Fruit fly (Drosophila melanogaster) whole organism, wandering third instar larva: Measurements from ENCODE around the gene Ir94e.

Experiments used
- Abd-B ChIP-seq: fragments of >200 bp; optimal IDR thresholded peaks from 2 replicates; lab custom pipeline; 2017; ENCODE audit warnings: missing biosample characterization, missing genetic modification characterization
- CG32264 ChIP-seq: fragments of 200-800 bp; sonication (Bioruptor generic); optimal IDR thresholded peaks from 2 replicates; lab custom pipeline; 2016; ENCODE audit warnings: missing biosample characterization, missing genetic modification characterization
- CG9705 ChIP-seq: fragments of 200-800 bp; sonication (Bioruptor generic); optimal IDR thresholded peaks from 2 replicates; lab custom pipeline; 2018; ENCODE audit warnings: missing biosample characterization, mild to moderate bottlenecking, missing genetic modification characterization
- CrebA ChIP-seq: fragments of 200-800 bp; sonication (Bioruptor generic); optimal IDR thresholded peaks from 2 replicates; lab custom pipeline; 2016; ENCODE audit warnings: missing biosample characterization, mild to moderate bottlenecking, missing genetic modification characterization, borderline replicate concordance
- Dfd ChIP-seq: fragments of >200 bp; optimal IDR thresholded peaks from 2 replicates; lab custom pipeline; 2017; ENCODE audit warnings: missing biosample characterization, missing genetic modification characterization
- Dif ChIP-seq: fragments of 200-275, 200-300 bp; sonication (Bioruptor generic); optimal IDR thresholded peaks from 2 replicates; lab custom pipeline; 2018; ENCODE audit warnings: missing biosample characterization, missing genetic modification characterization; ENCODE audit not compliant: partially characterized antibody
- GATAd ChIP-seq: sonication (Bioruptor generic); optimal IDR thresholded peaks from 2 replicates; lab custom pipeline; 2016; ENCODE audit warnings: missing biosample characterization, missing genetic modification characterization
- HLH106 ChIP-seq: fragments of 200-800 bp; optimal IDR thresholded peaks from 3 replicates; lab custom pipeline; 2019; ENCODE audit warnings: missing biosample characterization, mild to moderate bottlenecking, missing genetic modification characterization, moderate library complexity
- Hr78 ChIP-seq: fragments of >200 bp; optimal IDR thresholded peaks from 2 replicates; lab custom pipeline; 2017; ENCODE audit warnings: missing biosample characterization, missing genetic modification characterization
- Jra ChIP-seq: sonication (Bioruptor generic); optimal IDR thresholded peaks from 2 replicates; lab custom pipeline; 2016; ENCODE audit warnings: missing biosample characterization, missing genetic modification characterization
- Myc ChIP-seq: fragments of >200 bp; optimal IDR thresholded peaks from 2 replicates; lab custom pipeline; 2017
- N ChIP-seq: fragments of >200 bp; optimal IDR thresholded peaks from 2 replicates; lab custom pipeline; 2018; ENCODE audit warnings: missing biosample characterization, missing external identifiers, missing genetic modification characterization
- OdsH ChIP-seq: fragments of 200-800 bp; sonication (Bioruptor generic); optimal IDR thresholded peaks from 2 replicates; lab custom pipeline; 2016; ENCODE audit warnings: missing biosample characterization, mild to moderate bottlenecking, missing genetic modification characterization
- Rel ChIP-seq, 2 experiments: fragments of 200-800 bp; sonication (Bioruptor generic) in 1 of 2; optimal IDR thresholded peaks; 2 replicates in 1 of 2; 3 replicates in 1 of 2; lab custom pipeline; 2016 to 2019; ENCODE audit warnings: mild to moderate bottlenecking in 2 of 2, missing biosample characterization in 2 of 2, missing genetic modification characterization in 2 of 2, moderate library complexity in 1 of 2
- Sp1 ChIP-seq: fragments of 200-800 bp; sonication (Bioruptor generic); optimal IDR thresholded peaks from 3 replicates; lab custom pipeline; 2019; ENCODE audit warnings: missing biosample characterization, mild to moderate bottlenecking, missing genetic modification characterization, moderate library complexity
- Vsx2 ChIP-seq: fragments of 200-300, 225-300 bp; sonication (Bioruptor generic); optimal IDR thresholded peaks from 2 replicates; lab custom pipeline; 2018; ENCODE audit warnings: missing biosample characterization, missing genetic modification characterization; ENCODE audit not compliant: partially characterized antibody
- br ChIP-seq: fragments of 200-800 bp; sonication (Bioruptor generic); optimal IDR thresholded peaks from 2 replicates; lab custom pipeline; 2016; ENCODE audit warnings: missing biosample characterization, missing genetic modification characterization
- brk ChIP-seq: fragments of 200-800 bp; sonication (Bioruptor generic); optimal IDR thresholded peaks from 2 replicates; lab custom pipeline; 2016; ENCODE audit warnings: missing biosample characterization, mild to moderate bottlenecking, missing genetic modification characterization
- dl ChIP-seq, 2 experiments: fragments of 175-275, 200-275 bp in 1 of 2; fragments of 200-275 bp in 1 of 2; sonication (Bioruptor generic); optimal IDR thresholded peaks; lab custom pipeline; 2018; ENCODE audit warnings: mild to moderate bottlenecking in 2 of 2, missing biosample characterization in 2 of 2, missing genetic modification characterization in 2 of 2, moderate library complexity in 2 of 2; ENCODE audit not compliant: partially characterized antibody in 2 of 2, insufficient read depth in 1 of 2
- dsf ChIP-seq: sonication (Bioruptor generic); optimal IDR thresholded peaks from 2 replicates; lab custom pipeline; 2016; ENCODE audit warnings: missing biosample characterization, missing genetic modification characterization, borderline replicate concordance
- ey ChIP-seq: fragments of 200-800 bp; sonication (Bioruptor generic); optimal IDR thresholded peaks from 2 replicates; lab custom pipeline; 2016; ENCODE audit warnings: missing biosample characterization, missing genetic modification characterization
- fru ChIP-seq: fragments of 200-800 bp; sonication (Bioruptor generic); optimal IDR thresholded peaks from 3 replicates; lab custom pipeline; 2016; ENCODE audit warnings: missing biosample characterization, mild to moderate bottlenecking, missing genetic modification characterization
- h ChIP-seq: fragments of 200-800 bp; sonication (Bioruptor generic); optimal IDR thresholded peaks from 3 replicates; lab custom pipeline; 2016; ENCODE audit warnings: missing biosample characterization, mild to moderate bottlenecking, missing genetic modification characterization
- jim ChIP-seq: fragments of 175-275, 200-325 bp; sonication (Bioruptor generic); optimal IDR thresholded peaks from 2 replicates; lab custom pipeline; 2016; ENCODE audit warnings: missing biosample characterization, mild to moderate bottlenecking, missing genetic modification characterization
- pan ChIP-seq: fragments of >200 bp; optimal IDR thresholded peaks from 2 replicates; lab custom pipeline; 2017
- rgr ChIP-seq: fragments of 200-800 bp; sonication (Bioruptor generic); optimal IDR thresholded peaks from 3 replicates; lab custom pipeline; 2016; ENCODE audit warnings: missing biosample characterization, mild to moderate bottlenecking, missing genetic modification characterization
- sage ChIP-seq: fragments of 200-800 bp; sonication (Bioruptor generic); optimal IDR thresholded peaks from 2 replicates; lab custom pipeline; 2016; ENCODE audit warnings: missing biosample characterization, mild to moderate bottlenecking, missing genetic modification characterization
- sv ChIP-seq: fragments of 200-800 bp; sonication (Bioruptor generic); optimal IDR thresholded peaks from 3 replicates; lab custom pipeline; 2016; ENCODE audit warnings: missing biosample characterization, missing genetic modification characterization
- tai ChIP-seq: sonication (Bioruptor generic); optimal IDR thresholded peaks from 2 replicates; lab custom pipeline; 2016; ENCODE audit warnings: missing biosample characterization, missing genetic modification characterization
- usp ChIP-seq: fragments of >200 bp; optimal IDR thresholded peaks from 2 replicates; lab custom pipeline; 2017; ENCODE audit warnings: missing biosample characterization, missing genetic modification characterization
- woc ChIP-seq: sonication (Bioruptor generic); optimal IDR thresholded peaks from 2 replicates; lab custom pipeline; 2016; ENCODE audit warnings: missing biosample characterization, mild to moderate bottlenecking, missing genetic modification characterization

The Ir94e gene

dm6 chr3R:23393507-23393906, 11.8 kb upstream of the Ir94e start:
- TF ChIP-seq Dfd, result no peak
- no peak for TF ChIP-seq Sp1 (GFP tag; lab: Kevin White, UChicago)
- TF ChIP-seq N (GFP tag; lab: Kevin White, UChicago), result no peak
- TF ChIP-seq jim (GFP tag; lab: Kevin White, UChicago), result no peak
- TF ChIP-seq CrebA, result no peak
- no peak for TF ChIP-seq Vsx2 (GFP tag; lab: Kevin White, UChicago)
- no peak for TF ChIP-seq tai
- TF ChIP-seq h (GFP tag; lab: Kevin White, UChicago), result no peak
- no peak for TF ChIP-seq OdsH
- TF ChIP-seq Rel (GFP tag; optimal IDR thresholded peaks at IDR 0.05; lab: Kevin White, UChicago), result no peak
- no peak for TF ChIP-seq Rel (tag; optimal IDR thresholded peaks at IDR 0.05; lab: Kevin White, UChicago)
- no peak for TF ChIP-seq usp (GFP tag; lab: Kevin White, UChicago)
- no peak for TF ChIP-seq CG9705
- no peak for TF ChIP-seq woc (GFP tag; lab: Kevin White, UChicago)
- TF ChIP-seq dsf (GFP tag; lab: Kevin White, UChicago), result no peak
- no peak for TF ChIP-seq Abd-B
- no peak for TF ChIP-seq br
- no peak for TF ChIP-seq Dif
- TF ChIP-seq HLH106 (tag; lab: Kevin White, UChicago), result no peak
- no peak for TF ChIP-seq sage (GFP tag; lab: Kevin White, UChicago)
- TF ChIP-seq brk (GFP tag; lab: Kevin White, UChicago), result no peak

dm6 chr3R:23395720-23396119, 9.6 kb upstream of the Ir94e start:
- TF ChIP-seq jim (GFP tag; lab: Kevin White, UChicago), result no peak
- no peak for TF ChIP-seq sv (GFP tag; lab: Kevin White, UChicago)
- no peak for TF ChIP-seq ey (GFP tag; lab: Kevin White, UChicago)
- TF ChIP-seq tai, result no peak
- TF ChIP-seq Myc (lab: Kevin White, UChicago), result no peak
- TF ChIP-seq Sp1 (GFP tag; lab: Kevin White, UChicago), result no peak
- no peak for TF ChIP-seq fru (GFP tag; lab: Kevin White, UChicago)
- no peak for TF ChIP-seq Dfd
- TF ChIP-seq rgr, result no peak
- no peak for TF ChIP-seq h (GFP tag; lab: Kevin White, UChicago)
- no peak for TF ChIP-seq br
- no peak for TF ChIP-seq N (GFP tag; lab: Kevin White, UChicago)
- TF ChIP-seq woc (GFP tag; lab: Kevin White, UChicago), result no peak
- TF ChIP-seq dl (GFP tag; optimal IDR thresholded peaks at IDR 0.05; lab: Kevin White, UChicago; ENCODE audit: insufficient read depth in 1 of 2, partially characterized antibody in 2 of 2), result no peak
- no peak for TF ChIP-seq Vsx2 (GFP tag; lab: Kevin White, UChicago)
- TF ChIP-seq, all 38 proteins: peak for 0

dm6 chr3R:23396548-23397294, 8.6 kb upstream of the Ir94e start:
- TF ChIP-seq h (GFP tag; lab: Kevin White, UChicago), result no peak
- no peak for TF ChIP-seq br
- TF ChIP-seq CG9705, result no peak
- no peak for TF ChIP-seq Myc (lab: Kevin White, UChicago)
- no peak for TF ChIP-seq CG32264 (GFP tag; lab: Kevin White, UChicago)
- TF ChIP-seq woc (GFP tag; lab: Kevin White, UChicago), result no peak
- TF ChIP-seq Dif, result no peak
- TF ChIP-seq jim (GFP tag; lab: Kevin White, UChicago), result no peak
- TF ChIP-seq HLH106 (tag; lab: Kevin White, UChicago), result no peak
- no peak for TF ChIP-seq Hr78 (GFP tag; lab: Kevin White, UChicago)
- TF ChIP-seq, all 38 proteins: peak for 0

dm6 chr3R:23398979-23399378, 6.3 kb upstream of the Ir94e start:
- TF ChIP-seq tai (no peak), N (GFP tag; lab: Kevin White, UChicago) (no peak), Vsx2 (GFP tag; lab: Kevin White, UChicago) (no peak), br (no peak), OdsH (no peak), h (GFP tag; lab: Kevin White, UChicago) (no peak), pan (lab: Kevin White, UChicago) (no peak), sage (GFP tag; lab: Kevin White, UChicago) (no peak), dl (GFP tag; optimal IDR thresholded peaks at IDR 0.05; lab: Kevin White, UChicago; ENCODE audit: insufficient read depth in 1 of 2, partially characterized antibody in 2 of 2) (no peak), CG32264 (GFP tag; lab: Kevin White, UChicago) (no peak), Jra (GFP tag; lab: Kevin White, UChicago) (no peak), Myc (lab: Kevin White, UChicago) (no peak), jim (GFP tag; lab: Kevin White, UChicago) (no peak), CrebA (no peak), GATAd (GFP tag; lab: Kevin White, UChicago) (no peak), Rel (GFP tag; optimal IDR thresholded peaks at IDR 0.05; lab: Kevin White, UChicago) (no peak), Rel (tag; optimal IDR thresholded peaks at IDR 0.05; lab: Kevin White, UChicago) (no peak), brk (GFP tag; lab: Kevin White, UChicago) (no peak)
